Fruit fly (Drosophila melanogaster) S2 (cell line): ENCODE results near the gene CG2816.

Source experiments
- CG8478 ChIP-seq: fragments of >200 bp; optimal IDR thresholded peaks from 2 replicates; lab custom pipeline; 2018
- CTCF ChIP-seq, 2 experiments: fragments of >200 bp; optimal IDR thresholded peaks; 2 replicates each; lab custom pipeline; 2018

DNA sequence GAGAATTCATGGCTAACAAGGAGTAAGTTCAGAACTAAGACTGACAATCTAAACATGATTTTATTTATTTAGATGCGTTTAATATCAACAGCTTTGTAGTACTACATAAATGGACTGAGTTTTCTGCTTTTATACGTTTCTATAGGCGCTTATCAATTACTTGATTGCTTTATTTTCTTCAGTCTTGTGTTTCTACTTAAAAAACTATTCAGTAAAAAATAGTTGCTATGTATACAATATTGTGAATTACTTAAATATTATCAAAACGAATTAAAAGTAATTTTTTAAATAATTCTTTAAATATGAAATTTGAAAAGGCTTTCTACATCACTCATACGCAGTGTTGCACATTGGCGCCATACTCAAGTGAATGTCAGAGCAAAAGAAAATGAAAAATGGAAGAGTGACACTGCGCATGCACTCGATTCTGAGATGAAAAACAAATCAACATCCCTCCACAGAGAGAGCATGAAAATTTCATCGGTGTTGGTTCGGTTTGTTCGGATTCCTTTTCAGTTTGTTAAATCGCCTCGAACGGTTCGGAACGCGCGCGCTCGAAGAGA, 14.3 kb downstream of the CG2816 start, which contains the start of the genes lectin-24A and Shaw:
- no peak for TF ChIP-seq CG8478 (lab: Kevin White, UChicago)
- no peak for TF ChIP-seq CTCF (optimal IDR thresholded peaks at IDR 0.05; lab: Kevin White, UChicago)
